Worm (Caenorhabditis elegans) whole organism, L3 larva: ENCODE measurements around the gene popl-5.

Experiments used
- R02D3.7 ChIP-seq: fragments of 150-350 bp; optimal IDR thresholded peaks from 2 replicates; lab custom pipeline; 2014; ENCODE audit warnings: missing biosample characterization, missing genetic modification characterization
- ZK546.5 ChIP-seq: sonication (generic microtip); optimal IDR thresholded peaks from 2 replicates; lab custom pipeline; 2017; ENCODE audit warnings: missing biosample characterization, missing genetic modification characterization
- aly-2 ChIP-seq: fragments of 150-350 bp; optimal IDR thresholded peaks from 2 replicates; lab custom pipeline; 2014; ENCODE audit warnings: missing biosample characterization, missing genetic modification characterization
- ceh-16 ChIP-seq: sonication (generic microtip); optimal IDR thresholded peaks from 2 replicates; lab custom pipeline; 2017; ENCODE audit warnings: missing biosample characterization, missing genetic modification characterization
- ceh-28 ChIP-seq: fragments of 150-350 bp; optimal IDR thresholded peaks from 2 replicates; lab custom pipeline; 2014; ENCODE audit warnings: missing biosample characterization, missing genetic modification reagents, missing genetic modification characterization
- ceh-82 ChIP-seq: fragments of 150-350 bp; optimal IDR thresholded peaks from 2 replicates; lab custom pipeline; 2014; ENCODE audit warnings: missing biosample characterization, missing genetic modification characterization
- ceh-9 ChIP-seq: sonication (generic microtip); optimal IDR thresholded peaks from 2 replicates; lab custom pipeline; 2018; ENCODE audit warnings: missing biosample characterization, missing genetic modification characterization
- egl-5 ChIP-seq: fragments of 150-350 bp; optimal IDR thresholded peaks from 2 replicates; lab custom pipeline; 2017; ENCODE audit warnings: missing biosample characterization, missing genetic modification reagents, missing genetic modification characterization, inconsistent platforms
- elt-1 ChIP-seq: fragments of 150-350 bp; optimal IDR thresholded peaks from 2 replicates; lab custom pipeline; 2014; ENCODE audit warnings: missing biosample characterization, missing genetic modification characterization
- elt-2 ChIP-seq: sonication (generic microtip); optimal IDR thresholded peaks from 2 replicates; lab custom pipeline; 2016; ENCODE audit warnings: missing genetic modification reagents, mild to moderate bottlenecking, missing genetic modification characterization, missing compliant biosample characterization
- elt-3 ChIP-seq, 3 experiments: fragments of 150-350 bp in 1 of 3; sonication (generic microtip) in 2 of 3; optimal IDR thresholded peaks; 2 replicates in 2 of 3; 4 replicates in 1 of 3; lab custom pipeline; 2014 to 2017; ENCODE audit warnings: missing biosample characterization in 3 of 3, missing genetic modification characterization in 3 of 3
- eor-1 ChIP-seq, 2 experiments: fragments of 150-350 bp; optimal IDR thresholded peaks; 2 replicates each; lab custom pipeline; 2014 to 2018; ENCODE audit warnings: missing biosample characterization in 2 of 2, missing genetic modification characterization in 2 of 2
- fkh-10 ChIP-seq: sonication (generic microtip); optimal IDR thresholded peaks from 2 replicates; lab custom pipeline; 2017; ENCODE audit warnings: missing biosample characterization, missing genetic modification reagents, missing genetic modification characterization
- fkh-2 ChIP-seq: fragments of 150-350 bp; optimal IDR thresholded peaks from 2 replicates; lab custom pipeline; 2014; ENCODE audit warnings: missing biosample characterization, missing genetic modification reagents, missing genetic modification characterization
- fos-1 ChIP-seq: fragments of 150-350 bp; optimal IDR thresholded peaks from 2 replicates; lab custom pipeline; 2014; ENCODE audit warnings: missing biosample characterization, missing genetic modification characterization
- hmg-11 ChIP-seq: sonication (generic microtip); optimal IDR thresholded peaks from 2 replicates; lab custom pipeline; 2016; ENCODE audit warnings: missing genetic modification characterization, missing compliant biosample characterization
- jun-1 ChIP-seq: fragments of 150-350 bp; optimal IDR thresholded peaks from 2 replicates; lab custom pipeline; 2014; ENCODE audit warnings: missing biosample characterization, missing genetic modification reagents, missing genetic modification characterization
- lin-39 ChIP-seq: fragments of 150-350 bp; optimal IDR thresholded peaks from 2 replicates; lab custom pipeline; 2018; ENCODE audit warnings: missing biosample characterization, missing genetic modification reagents, missing genetic modification characterization
- lsy-12 ChIP-seq: sonication (generic microtip); optimal IDR thresholded peaks from 2 replicates; lab custom pipeline; 2016; ENCODE audit warnings: mild to moderate bottlenecking, missing genetic modification characterization, missing compliant biosample characterization
- mdl-1 ChIP-seq: fragments of 150-350 bp; optimal IDR thresholded peaks from 2 replicates; lab custom pipeline; 2014; ENCODE audit warnings: missing biosample characterization, missing genetic modification characterization
- nfya-1 ChIP-seq: sonication (generic microtip); optimal IDR thresholded peaks from 2 replicates; lab custom pipeline; 2017; ENCODE audit warnings: missing genetic modification characterization, mild to moderate bottlenecking, missing compliant biosample characterization, antibody characterized with exemption, moderate library complexity; ENCODE audit not compliant: insufficient read depth
- nhr-11 ChIP-seq: fragments of 150-350 bp; optimal IDR thresholded peaks from 2 replicates; lab custom pipeline; 2014; ENCODE audit warnings: missing biosample characterization, missing genetic modification characterization
- nhr-25 ChIP-seq: sonication (generic microtip); optimal IDR thresholded peaks from 2 replicates; lab custom pipeline; 2017; ENCODE audit warnings: missing biosample characterization, missing genetic modification characterization
- nhr-67 ChIP-seq: fragments of 150-350 bp; optimal IDR thresholded peaks from 2 replicates; lab custom pipeline; 2014; ENCODE audit warnings: missing biosample characterization, missing genetic modification characterization
- nhr-77 ChIP-seq: fragments of 150-350 bp; optimal IDR thresholded peaks from 2 replicates; lab custom pipeline; 2014; ENCODE audit warnings: missing biosample characterization, missing genetic modification characterization
- pha-4 ChIP-seq: fragments of 150-350 bp; optimal IDR thresholded peaks from 2 replicates; lab custom pipeline; 2014; ENCODE audit warnings: missing biosample characterization, missing genetic modification reagents, missing genetic modification characterization
- pqm-1 ChIP-seq: fragments of 150-350 bp; optimal IDR thresholded peaks from 2 replicates; lab custom pipeline; 2017; ENCODE audit warnings: missing biosample characterization, missing genetic modification characterization, inconsistent platforms
- tbx-2 ChIP-seq: sonication (generic microtip); optimal IDR thresholded peaks from 2 replicates; lab custom pipeline; 2016; ENCODE audit warnings: mild to moderate bottlenecking, missing genetic modification characterization, missing compliant biosample characterization
- unc-39 ChIP-seq: sonication (generic microtip); optimal IDR thresholded peaks from 4 replicates; lab custom pipeline; 2017; ENCODE audit warnings: missing biosample characterization, missing genetic modification characterization
- unc-62 ChIP-seq: fragments of 150-350 bp; sonication (generic microtip); optimal IDR thresholded peaks from 4 replicates; lab custom pipeline; 2014; ENCODE audit warnings: missing biosample characterization, missing genetic modification reagents, missing genetic modification characterization
- zag-1 ChIP-seq: fragments of 150-350 bp; optimal IDR thresholded peaks from 2 replicates; lab custom pipeline; 2014; ENCODE audit warnings: missing biosample characterization, missing genetic modification characterization

The popl-5 gene

DNA sequence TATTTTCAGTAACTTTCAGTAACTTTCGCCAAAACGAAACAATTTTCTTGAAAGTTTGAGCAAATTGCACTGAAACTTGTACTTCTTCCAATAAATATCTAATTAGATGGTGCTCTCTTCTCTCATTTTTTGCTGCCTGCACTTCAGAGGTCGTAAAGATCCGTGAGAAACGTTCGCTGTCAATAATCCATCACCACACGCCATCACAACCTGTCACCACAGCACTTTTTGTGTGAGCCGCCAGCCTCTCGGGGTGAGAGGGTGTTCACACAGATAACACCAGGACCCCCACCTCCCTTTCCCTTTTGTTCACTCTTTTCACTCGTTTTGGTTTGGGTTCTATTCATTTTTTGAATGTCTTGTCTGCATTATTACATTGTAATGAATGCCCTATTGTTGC, 34.6 kb downstream of the popl-5 start:
- no peak for TF ChIP-seq nhr-67
- TF ChIP-seq aly-2 (tag; lab: Kevin White, UChicago): no peak
- no peak for TF ChIP-seq ZK546.5 (tag; lab: Kevin White, UChicago)
- TF ChIP-seq fkh-10 (GFP tag; lab: Kevin White, UChicago): no peak
- TF ChIP-seq fkh-2: no peak
- TF ChIP-seq fos-1 (tag; lab: Kevin White, UChicago): no peak
- TF ChIP-seq elt-1: no peak
- no peak for TF ChIP-seq egl-5 (tag; lab: Kevin White, UChicago)
- no peak for TF ChIP-seq nhr-25 (tag; lab: Kevin White, UChicago)
- no peak for TF ChIP-seq elt-2
- no peak for TF ChIP-seq ceh-16 (tag; lab: Kevin White, UChicago)
- TF ChIP-seq R02D3.7 (tag; lab: Kevin White, UChicago): no peak
- TF ChIP-seq lin-39 (tag; lab: Kevin White, UChicago): no peak
- no peak for TF ChIP-seq nhr-11 (tag; lab: Kevin White, UChicago)

DNA sequence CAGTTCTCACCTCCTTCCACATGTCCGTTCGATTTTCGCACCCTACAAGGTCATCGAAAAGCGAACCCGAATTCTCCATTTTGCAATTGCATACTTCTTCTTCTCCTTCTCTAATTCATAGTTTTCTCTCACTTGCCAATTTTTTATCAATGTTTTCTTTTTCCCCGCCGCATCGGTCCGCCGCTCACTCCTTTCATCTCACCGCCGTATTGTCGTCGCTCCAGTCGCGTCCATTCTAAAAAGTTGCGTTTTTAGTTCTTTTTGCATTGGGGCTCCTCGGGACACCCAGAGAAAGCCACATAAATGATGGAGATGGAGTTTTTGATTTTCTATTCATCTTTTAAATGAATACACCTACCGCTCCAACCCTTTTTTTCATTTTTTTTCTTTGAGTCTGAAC, 35.8 kb downstream of the popl-5 start:
- TF ChIP-seq fkh-2: no peak
- TF ChIP-seq elt-2: peak; percentile 16

DNA sequence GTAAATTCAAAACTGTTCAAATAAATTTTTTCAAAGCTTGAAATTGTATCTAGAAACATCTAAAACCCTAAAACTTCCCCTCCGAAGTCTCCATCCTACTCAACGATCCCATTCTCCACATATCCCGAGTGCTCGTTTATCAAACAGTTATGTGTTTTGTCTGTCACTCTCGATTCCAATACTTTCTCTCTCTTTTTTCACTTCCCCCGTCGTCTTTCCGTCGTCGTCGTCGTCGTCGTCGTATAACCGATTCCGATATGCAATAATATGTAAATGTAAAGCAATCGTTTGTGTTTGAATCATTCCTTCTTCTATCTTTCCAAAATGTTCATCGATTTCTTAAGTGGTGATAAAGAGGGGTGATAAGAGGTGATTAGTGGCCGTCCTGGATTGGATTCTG, 38.8 kb downstream of the popl-5 start:
- TF ChIP-seq egl-5 (tag; lab: Kevin White, UChicago) (peak; percentile 99), elt-3 (tag; optimal IDR thresholded peaks at IDR 0.05; lab: Kevin White, UChicago) (no peak)

DNA sequence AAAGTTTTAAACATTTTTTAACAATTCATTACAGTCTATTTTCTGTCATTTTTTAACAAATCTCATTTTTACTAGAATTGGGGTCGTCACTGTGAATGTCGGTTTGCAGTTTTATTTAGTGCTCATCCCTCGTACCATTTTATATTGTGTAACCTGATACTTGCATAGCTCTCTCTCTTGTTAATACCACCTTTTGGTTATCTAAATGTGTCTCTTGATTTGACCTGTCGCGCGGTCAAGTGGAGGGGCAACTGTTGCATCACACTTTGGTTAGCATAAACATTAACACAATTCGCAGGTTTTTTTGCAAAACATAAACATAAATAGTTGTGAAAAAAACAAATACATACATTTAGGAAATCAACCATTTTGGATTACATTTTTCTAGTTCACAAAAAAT, 40.3 kb downstream of the popl-5 start:
- TF ChIP-seq elt-3 (tag; optimal IDR thresholded peaks at IDR 0.05; lab: Kevin White, UChicago) (no peak), ceh-28 (tag; lab: Kevin White, UChicago) (no peak), nhr-77 (tag; lab: Kevin White, UChicago) (no peak), unc-39 (tag; lab: Kevin White, UChicago) (no peak), aly-2 (tag; lab: Kevin White, UChicago) (no peak), mdl-1 (no peak), unc-62 (GFP tag; lab: Kevin White, UChicago) (no peak), zag-1 (tag; lab: Kevin White, UChicago) (no peak), hmg-11 (tag; lab: Kevin White, UChicago) (no peak), lsy-12 (tag; lab: Kevin White, UChicago) (no peak), tbx-2 (no peak), ceh-82 (no peak), pqm-1 (tag; lab: Kevin White, UChicago) (no peak), ZK546.5 (tag; lab: Kevin White, UChicago) (no peak), nhr-25 (tag; lab: Kevin White, UChicago) (no peak)

DNA sequence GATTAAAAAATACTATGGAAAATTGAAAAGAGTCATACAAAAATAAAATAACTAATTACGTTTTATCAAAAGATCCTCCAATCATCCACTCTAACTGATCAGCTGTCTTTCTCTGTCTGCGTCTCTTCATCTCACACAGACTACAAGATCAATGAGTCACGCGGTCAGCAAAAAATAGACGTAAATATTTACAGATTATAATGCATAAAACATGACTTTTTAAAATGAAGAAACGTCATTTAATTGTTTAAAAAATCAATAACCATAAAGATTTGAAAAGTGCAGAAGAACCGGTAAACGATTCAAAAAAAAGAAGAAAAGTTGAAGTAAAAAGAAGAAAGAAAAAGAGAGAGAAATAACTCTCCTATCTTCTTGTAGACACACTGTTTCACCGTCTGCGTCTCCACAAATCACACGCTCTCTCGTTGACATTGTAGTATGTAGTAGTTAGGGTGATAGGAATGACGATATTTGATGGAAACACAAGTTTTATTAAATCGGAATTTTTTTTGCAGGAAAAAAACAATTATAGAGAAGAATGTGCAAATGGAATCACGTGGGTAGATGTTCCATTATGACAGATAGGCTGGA, 42.3 kb downstream of the popl-5 start:
- peak; percentile 56 for TF ChIP-seq nfya-1 (tag; lab: Kevin White, UChicago)
- no peak for TF ChIP-seq fkh-10 (GFP tag; lab: Kevin White, UChicago)
- peak; percentile 48 for TF ChIP-seq nhr-25 (tag; lab: Kevin White, UChicago)
- peak; percentile 69 for TF ChIP-seq ceh-28 (tag; lab: Kevin White, UChicago)
- TF ChIP-seq elt-3 (tag; optimal IDR thresholded peaks at IDR 0.05; lab: Kevin White, UChicago): no peak
- peak; percentile 92 for TF ChIP-seq pha-4
- peak; percentile 33 for TF ChIP-seq elt-2
- TF ChIP-seq ceh-9: no peak

DNA sequence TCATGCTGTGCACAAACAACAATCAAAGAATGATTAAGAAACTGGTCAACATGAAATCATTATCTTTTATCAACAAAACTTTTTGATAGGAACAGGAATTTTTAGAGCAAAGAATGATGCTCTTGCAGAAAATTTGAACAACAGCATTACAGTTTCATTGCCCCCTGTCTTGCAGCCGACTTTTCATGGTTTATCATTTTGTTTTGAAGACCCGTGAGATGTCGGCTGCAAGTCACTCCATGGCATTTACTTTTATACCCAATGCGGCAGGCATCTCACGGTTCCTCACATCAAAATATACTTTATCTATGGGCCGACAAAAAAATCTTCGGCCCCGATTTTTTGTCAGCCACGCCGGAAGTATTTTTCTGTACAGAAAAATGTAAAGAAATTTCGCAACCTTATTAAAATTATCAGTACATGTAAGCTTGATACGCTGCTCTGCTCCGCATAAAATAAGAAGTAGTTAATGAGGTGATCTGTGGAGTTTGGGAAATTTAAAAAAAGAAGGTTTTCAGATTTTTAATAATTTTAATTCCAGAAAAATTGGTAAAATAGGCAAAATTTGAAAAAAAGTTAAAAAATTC, 43.6 kb downstream of the popl-5 start:
- TF ChIP-seq nhr-67 (no peak), jun-1 (tag; lab: Kevin White, UChicago) (no peak), elt-2 (peak; percentile 45), pha-4 (peak; percentile 37), eor-1 (tag; optimal IDR thresholded peaks at IDR 0.05; lab: Kevin White, UChicago) (no peak), ceh-16 (tag; lab: Kevin White, UChicago) (no peak), ceh-28 (tag; lab: Kevin White, UChicago) (no peak)
